Fruit fly (Drosophila melanogaster) whole organism, prepupa: ENCODE results near the gene HINT1.
A peak's percentile ranks its signal among the peaks of the same experiment; 100 is the strongest.

ENCODE experiments used
- Blimp-1 ChIP-seq: fragments of 200-800 bp; sonication (Bioruptor generic); optimal IDR thresholded peaks from 3 replicates; lab custom pipeline; 2017; ENCODE audit warnings: missing biosample characterization, missing genetic modification characterization, mild to moderate bottlenecking, moderate library complexity, missing genetic modification reagents
- CG10669 ChIP-seq: fragments of 200-800 bp; sonication (Bioruptor generic); optimal IDR thresholded peaks from 3 replicates; lab custom pipeline; 2018; ENCODE audit warnings: missing biosample characterization, mild to moderate bottlenecking, missing genetic modification characterization, moderate library complexity
- CG11902 ChIP-seq: fragments of 200-800 bp; sonication (Bioruptor generic); optimal IDR thresholded peaks from 3 replicates; lab custom pipeline; 2016; ENCODE audit warnings: missing biosample characterization, missing genetic modification characterization
- CG15336 ChIP-seq: fragments of 200-800 bp; sonication (Bioruptor generic); IDR thresholded peaks from 2 replicates; pipeline ENCODE4 v1.3.6; 2022; ENCODE audit warnings: missing biosample characterization, missing genetic modification characterization
- CG1621 ChIP-seq: fragments of 200-800 bp; sonication (Bioruptor generic); optimal IDR thresholded peaks from 3 replicates; lab custom pipeline; 2018; ENCODE audit warnings: missing biosample characterization, mild to moderate bottlenecking, missing genetic modification characterization
- CG3032 ChIP-seq: fragments of 200-800 bp; optimal IDR thresholded peaks from 2 replicates; lab custom pipeline; 2019; ENCODE audit warnings: missing biosample characterization, mild to moderate bottlenecking, missing genetic modification characterization, moderate library complexity
- CG34406 ChIP-seq: fragments of 200-800 bp; sonication (Bioruptor generic); optimal IDR thresholded peaks from 3 replicates; lab custom pipeline; 2016; ENCODE audit warnings: missing biosample characterization, missing genetic modification characterization
- CG3919 ChIP-seq: fragments of 200-800 bp; sonication (Bioruptor generic); optimal IDR thresholded peaks from 3 replicates; lab custom pipeline; 2016; ENCODE audit warnings: missing biosample characterization, missing genetic modification characterization
- CG4318 ChIP-seq: fragments of 200-800 bp; sonication (Bioruptor generic); optimal IDR thresholded peaks from 3 replicates; lab custom pipeline; 2017; ENCODE audit warnings: missing biosample characterization, mild to moderate bottlenecking, missing genetic modification characterization
- CG6163 ChIP-seq: fragments of 200-800 bp; sonication (Bioruptor generic); IDR thresholded peaks from 3 replicates; pipeline ENCODE4 v1.3.6; 2022; ENCODE audit warnings: missing biosample characterization, missing genetic modification characterization
- CG6808 ChIP-seq: fragments of 200-800 bp; sonication (Bioruptor generic); optimal IDR thresholded peaks from 3 replicates; lab custom pipeline; 2017; ENCODE audit warnings: missing biosample characterization, missing genetic modification characterization, mild to moderate bottlenecking, moderate library complexity, missing genetic modification reagents
- CG6854 ChIP-seq: fragments of 200-800 bp; sonication (Bioruptor generic); optimal IDR thresholded peaks from 2 replicates; lab custom pipeline; 2017; ENCODE audit warnings: missing biosample characterization, mild to moderate bottlenecking, missing genetic modification characterization
- CG7368 ChIP-seq: fragments of 200-800 bp; sonication (Bioruptor generic); optimal IDR thresholded peaks from 3 replicates; lab custom pipeline; 2016; ENCODE audit warnings: missing biosample characterization, missing genetic modification characterization
- CG8119 ChIP-seq: fragments of 200-800 bp; sonication (Bioruptor generic); IDR thresholded peaks from 3 replicates; pipeline ENCODE4 v1.3.6; 2022; ENCODE audit warnings: missing biosample characterization, missing genetic modification characterization
- CG8319 ChIP-seq: fragments of 200-800 bp; sonication (Bioruptor generic); optimal IDR thresholded peaks from 3 replicates; lab custom pipeline; 2016; ENCODE audit warnings: missing biosample characterization, missing genetic modification characterization
- CG9139 ChIP-seq: fragments of 200-800 bp; sonication (Bioruptor generic); optimal IDR thresholded peaks from 3 replicates; lab custom pipeline; 2017; ENCODE audit warnings: missing biosample characterization, mild to moderate bottlenecking, missing genetic modification characterization
- Eip78C ChIP-seq: fragments of 200-800 bp; sonication (Bioruptor generic); peaks from one replicate; lab custom pipeline; 2016; ENCODE audit warnings: missing biosample characterization, missing genetic modification characterization
- Eip93F ChIP-seq: fragments of 200-800 bp; sonication (Bioruptor generic); optimal IDR thresholded peaks from 2 replicates; lab custom pipeline; 2016; ENCODE audit warnings: missing biosample characterization, mild to moderate bottlenecking, missing genetic modification characterization
- Ets21C ChIP-seq: fragments of 200-800 bp; sonication (Bioruptor generic); optimal IDR thresholded peaks from 3 replicates; lab custom pipeline; 2016; ENCODE audit warnings: missing biosample characterization, missing genetic modification characterization
- Ets96B ChIP-seq: fragments of 200-800 bp; optimal IDR thresholded peaks from 2 replicates; lab custom pipeline; 2019; ENCODE audit warnings: missing biosample characterization, mild to moderate bottlenecking, missing genetic modification characterization, moderate library complexity
- Gug ChIP-seq: fragments of 200-800 bp; sonication (Bioruptor generic); IDR thresholded peaks from 2 replicates; pipeline ENCODE4 v1.3.6; 2022; ENCODE audit warnings: missing biosample characterization, missing genetic modification characterization
- Hr39 ChIP-seq: fragments of 200-800 bp; sonication (Bioruptor generic); optimal IDR thresholded peaks from 2 replicates; lab custom pipeline; 2016; ENCODE audit warnings: missing biosample characterization, missing genetic modification characterization
- Hr4 ChIP-seq: fragments of 200-800 bp; sonication (Bioruptor generic); optimal IDR thresholded peaks from 3 replicates; lab custom pipeline; 2016; ENCODE audit warnings: missing biosample characterization, missing genetic modification characterization
- Met ChIP-seq: fragments of 200-800 bp; sonication (Bioruptor generic); optimal IDR thresholded peaks from 3 replicates; lab custom pipeline; 2016; ENCODE audit warnings: missing biosample characterization, missing genetic modification characterization
- OdsH ChIP-seq: fragments of 200-800 bp; sonication (Bioruptor generic); optimal IDR thresholded peaks from 3 replicates; lab custom pipeline; 2016; ENCODE audit warnings: missing biosample characterization, missing genetic modification characterization
- Smox ChIP-seq: fragments of 200-800 bp; sonication (Bioruptor generic); optimal IDR thresholded peaks from 3 replicates; lab custom pipeline; 2016; ENCODE audit warnings: missing biosample characterization, missing genetic modification characterization
- Sox14 ChIP-seq: fragments of 200-800 bp; sonication (Bioruptor generic); optimal IDR thresholded peaks from 3 replicates; lab custom pipeline; 2016; ENCODE audit warnings: missing biosample characterization, missing genetic modification characterization
- Sox15 ChIP-seq: fragments of 200-800 bp; sonication (Bioruptor generic); optimal IDR thresholded peaks from 3 replicates; lab custom pipeline; 2016; ENCODE audit warnings: missing biosample characterization, missing genetic modification characterization
- achi ChIP-seq: fragments of 200-800 bp; sonication (Bioruptor generic); optimal IDR thresholded peaks from 3 replicates; lab custom pipeline; 2016; ENCODE audit warnings: missing biosample characterization, missing genetic modification characterization
- acj6 ChIP-seq: fragments of 200-800 bp; sonication (Bioruptor generic); optimal IDR thresholded peaks from 3 replicates; lab custom pipeline; 2016; ENCODE audit warnings: missing biosample characterization, missing genetic modification characterization
- dsx ChIP-seq: fragments of 200-800 bp; optimal IDR thresholded peaks from 3 replicates; lab custom pipeline; 2019; ENCODE audit warnings: missing biosample characterization, mild to moderate bottlenecking, missing genetic modification characterization, moderate library complexity; ENCODE audit not compliant: poor library complexity, severe bottlenecking
- eg ChIP-seq: fragments of 200-800 bp; sonication (Bioruptor generic); IDR thresholded peaks from 3 replicates; pipeline ENCODE4 v1.3.6; 2022; ENCODE audit warnings: missing biosample characterization, missing genetic modification characterization
- esn ChIP-seq: fragments of 200-800 bp; sonication (Bioruptor generic); optimal IDR thresholded peaks from 2 replicates; lab custom pipeline; 2016; ENCODE audit warnings: missing biosample characterization, mild to moderate bottlenecking, missing genetic modification characterization, moderate library complexity
- fd59A ChIP-seq: fragments of 200-800 bp; sonication (Bioruptor generic); optimal IDR thresholded peaks from 2 replicates; lab custom pipeline; 2017; ENCODE audit warnings: missing biosample characterization, mild to moderate bottlenecking, missing genetic modification characterization, missing genetic modification reagents
- fd85E ChIP-seq: fragments of 200-800 bp; sonication (Bioruptor generic); optimal IDR thresholded peaks from 3 replicates; lab custom pipeline; 2016; ENCODE audit warnings: missing biosample characterization, missing genetic modification characterization
- fkh ChIP-seq: fragments of 200-800 bp; sonication (Bioruptor generic); optimal IDR thresholded peaks from 3 replicates; lab custom pipeline; 2017; ENCODE audit warnings: missing biosample characterization, mild to moderate bottlenecking, missing genetic modification characterization, moderate library complexity
- lz ChIP-seq: fragments of 200-800 bp; sonication (Bioruptor generic); optimal IDR thresholded peaks from 3 replicates; lab custom pipeline; 2016; ENCODE audit warnings: missing biosample characterization, missing genetic modification characterization
- net ChIP-seq: fragments of 200-800 bp; sonication (Bioruptor generic); optimal IDR thresholded peaks from 3 replicates; lab custom pipeline; 2016; ENCODE audit warnings: missing biosample characterization, missing genetic modification characterization
- pdm3 ChIP-seq: fragments of 200-800 bp; sonication (Bioruptor generic); optimal IDR thresholded peaks from 3 replicates; lab custom pipeline; 2016; ENCODE audit warnings: missing biosample characterization, missing genetic modification characterization
- salr ChIP-seq, 2 experiments: fragments of 200-800 bp; sonication (Bioruptor generic); optimal IDR thresholded peaks; 3 replicates each; lab custom pipeline; 2016 to 2018; ENCODE audit warnings: missing biosample characterization in 2 of 2, missing genetic modification characterization in 2 of 2, mild to moderate bottlenecking in 1 of 2
- spab ChIP-seq: fragments of 200-800 bp; sonication (Bioruptor generic); optimal IDR thresholded peaks from 2 replicates; lab custom pipeline; 2017; ENCODE audit warnings: missing biosample characterization, mild to moderate bottlenecking, missing genetic modification characterization, missing genetic modification reagents
- ss ChIP-seq, 2 experiments: fragments of 200-800 bp; sonication (Bioruptor generic); optimal IDR thresholded peaks; 2 replicates in 1 of 2; 3 replicates in 1 of 2; lab custom pipeline; 2017 to 2018; ENCODE audit warnings: mild to moderate bottlenecking in 2 of 2, missing biosample characterization in 2 of 2, missing genetic modification characterization in 2 of 2, moderate library complexity in 1 of 2
- svp ChIP-seq: fragments of 200-800 bp; sonication (Bioruptor generic); peaks from one replicate; lab custom pipeline; 2016; ENCODE audit warnings: missing biosample characterization, missing genetic modification characterization

Gene HINT1

DNA sequence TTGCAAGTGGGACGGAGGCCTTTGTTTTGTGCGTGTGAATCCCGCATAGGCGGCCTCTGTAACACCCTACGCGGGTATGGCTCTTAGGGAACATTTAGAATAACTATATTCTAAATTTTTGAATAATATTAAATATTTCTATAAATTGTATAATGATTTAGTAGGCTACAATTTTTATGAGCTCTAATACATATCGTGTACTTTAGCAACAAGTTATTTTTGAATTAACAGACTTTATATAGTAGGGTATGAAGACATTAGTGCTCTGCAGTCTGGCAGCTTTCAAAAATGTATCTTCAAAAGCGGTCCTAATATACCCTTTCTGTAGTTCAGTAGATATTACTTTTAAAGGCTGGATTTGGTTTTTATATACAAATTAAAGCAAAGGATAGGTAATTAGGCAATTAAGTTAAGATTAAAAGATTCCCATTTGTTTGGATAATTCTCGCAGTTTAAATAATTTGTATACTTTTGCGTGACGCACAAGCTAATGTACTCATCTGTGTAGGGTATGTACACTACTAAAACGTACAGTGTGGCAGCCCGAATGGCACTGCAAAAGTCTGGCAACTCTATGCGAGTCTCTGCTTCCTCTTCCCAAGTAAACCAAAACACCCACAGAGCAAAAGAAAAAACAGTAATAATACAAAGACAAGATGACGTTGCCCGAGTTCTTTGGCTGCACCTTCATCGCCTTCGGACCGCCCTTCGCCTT, 4.1 kb upstream of the HINT1 start, which contains the start of the genes Snx21 and aph-1 (continued):
- TF ChIP-seq Gug (peak; percentile 82), CG8119 (GFP tag; lab: Robert Waterston, UW) (peak; percentile 88), acj6 (peak; percentile 93), CG9139 (GFP tag; lab: Kevin White, UChicago) (peak; percentile 84), CG8319 (GFP tag; lab: Kevin White, UChicago) (peak; percentile 72), CG4318 (GFP tag; lab: Kevin White, UChicago) (peak; percentile 84), dsx (peak; percentile 83), Blimp-1 (GFP tag; lab: Kevin White, UChicago) (peak; percentile 73), CG7368 (GFP tag; lab: Kevin White, UChicago) (peak; percentile 82), ss (GFP tag; optimal IDR thresholded peaks at IDR 0.05; lab: Kevin White, UChicago) (peak; percentile 88 to 89), CG11902 (peak; percentile 87), spab (peak; percentile 81), achi (peak; percentile 90), Ets21C (GFP tag; lab: Kevin White, UChicago) (peak; percentile 88), Sox15 (GFP tag; lab: Kevin White, UChicago) (peak; percentile 88), salr (GFP tag; optimal IDR thresholded peaks at IDR 0.05; lab: Kevin White, UChicago) (peak; percentile 59 to 86), svp (GFP tag; lab: Kevin White, UChicago) (peak; percentile 92), CG15336 (peak; percentile 90), fd59A (GFP tag; lab: Kevin White, UChicago) (peak; percentile 79), CG34406 (peak; percentile 89), esn (GFP tag; lab: Kevin White, UChicago) (peak; percentile 93), Hr39 (GFP tag; lab: Kevin White, UChicago) (peak; percentile 92), fkh (GFP tag; lab: Kevin White, UChicago) (peak; percentile 85), eg (GFP tag; lab: Robert Waterston, UW) (peak; percentile 87), net (GFP tag; lab: Kevin White, UChicago) (peak; percentile 87), lz (peak; percentile 93), Met (GFP tag; lab: Kevin White, UChicago) (peak; percentile 88), OdsH (GFP tag; lab: Kevin White, UChicago) (peak; percentile 92), Eip93F (GFP tag; lab: Kevin White, UChicago) (peak; percentile 87), pdm3 (GFP tag; lab: Kevin White, UChicago) (peak; percentile 92), Hr4 (GFP tag; lab: Kevin White, UChicago) (peak; percentile 91), Ets96B (tag; lab: Kevin White, UChicago) (peak; percentile 90), CG6163 (peak; percentile 89), CG3032 (tag; lab: Kevin White, UChicago) (peak; percentile 89), CG6808 (GFP tag; lab: Kevin White, UChicago) (peak; percentile 88), Smox (GFP tag; lab: Kevin White, UChicago) (peak; percentile 87), fd85E (GFP tag; lab: Kevin White, UChicago) (peak; percentile 70)

DNA sequence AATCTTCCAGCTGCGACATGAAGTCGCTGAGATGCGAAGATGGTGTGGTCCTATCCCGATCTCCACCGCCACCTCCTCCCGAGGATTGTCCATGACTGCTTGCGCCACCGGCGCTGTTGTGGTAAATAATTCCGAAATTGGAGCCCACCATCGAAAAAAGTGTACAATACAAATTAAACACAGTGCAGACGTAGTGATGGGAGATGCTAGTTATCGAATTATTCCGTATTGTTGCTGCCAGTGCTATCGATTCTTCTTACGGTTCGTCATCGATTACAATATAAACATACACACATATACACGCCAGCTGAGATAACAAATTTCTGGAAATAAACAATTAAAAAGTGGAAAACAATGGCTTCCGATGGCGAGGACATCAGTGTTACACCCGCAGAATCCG, 2.3 kb upstream of the HINT1 start, which contains the start of the genes Taf10b and Taf10:
TSS of gene Taf10b (minus strand) at position 219 of the 400 bp plus-strand sequence.
TSS of gene Taf10 (plus strand) at position 264 of the 400 bp plus-strand sequence.
- TF ChIP-seq CG10669 (GFP tag; lab: Kevin White, UChicago) (no peak), CG3919 (GFP tag; lab: Kevin White, UChicago) (no peak), CG6854 (peak; percentile 39), CG4318 (GFP tag; lab: Kevin White, UChicago) (no peak), esn (GFP tag; lab: Kevin White, UChicago) (peak; percentile 37), CG1621 (tag; lab: Kevin White, UChicago) (peak; percentile 99), fkh (GFP tag; lab: Kevin White, UChicago) (peak; percentile 88), dsx (peak; percentile 72), CG6163 (0 out of 3 replicates have a peak, but pooled peaks have one; percentile 23), eg (GFP tag; lab: Robert Waterston, UW) (no peak), Eip78C (GFP tag; lab: Kevin White, UChicago) (peak; percentile 31), Sox14 (GFP tag; lab: Kevin White, UChicago) (peak; percentile 37)
